Fruit fly (Drosophila melanogaster): ENCODE results near the gene Ent3.

Gene Ent3

dm6 chr3L:12903611-12904010 is 50.2 kb downstream of the Ent3 start, which contains the start of gene CG32117:
TSS of gene CG32117 (minus strand) at chr3L:12903711.
- no peak for TF ChIP-seq GATAd (GFP tag; optimal IDR thresholded peaks at IDR 0.05)
- no peak for TF ChIP-seq ey (GFP tag; optimal IDR thresholded peaks at IDR 0.05)
- TF ChIP-seq h (GFP tag; optimal IDR thresholded peaks at IDR 0.05) = no peak
- TF ChIP-seq CG9705 (GFP tag; optimal IDR thresholded peaks at IDR 0.05) = no peak
- no peak for TF ChIP-seq sage (GFP tag; optimal IDR thresholded peaks at IDR 0.05)
- TF ChIP-seq dmrt93B (GFP tag; optimal IDR thresholded peaks at IDR 0.05) = no peak
- TF ChIP-seq lola (GFP tag; optimal IDR thresholded peaks at IDR 0.05) = no peak
- TF ChIP-seq Dfd (GFP tag; optimal IDR thresholded peaks at IDR 0.05) = no peak
- TF ChIP-seq N (GFP tag; optimal IDR thresholded peaks at IDR 0.05) = no peak
- no peak for TF ChIP-seq foxo (GFP tag; optimal IDR thresholded peaks at IDR 0.05)
- TF ChIP-seq br (GFP tag; optimal IDR thresholded peaks at IDR 0.05) = no peak
- no peak for TF ChIP-seq Myc (optimal IDR thresholded peaks at IDR 0.05)
- no peak for TF ChIP-seq Jra (GFP tag; optimal IDR thresholded peaks at IDR 0.05)
- TF ChIP-seq pan (optimal IDR thresholded peaks at IDR 0.05) = no peak
- no peak for TF ChIP-seq Vsx2 (GFP tag; optimal IDR thresholded peaks at IDR 0.05; ENCODE audit: partially characterized antibody)
